Worm (Caenorhabditis elegans): ENCODE data around the gene C05E4.12.

- TF ChIP-seq Y53G8AR.9 (GFP tag; conservative IDR thresholded peaks at IDR 0.05) (no peak), egl-44 (GFP tag; IDR thresholded peaks at IDR 0.05) (no peak)
Measured at ce11 chrV:774341-774740, 12.6 kb upstream of the C05E4.12 start.
